Fruit fly (Drosophila melanogaster): ENCODE results near the gene CG42502.

- no peak for TF ChIP-seq BtbVII (GFP tag; optimal IDR thresholded peaks at IDR 0.05)
- no peak for TF ChIP-seq Lhr (GFP tag; optimal IDR thresholded peaks at IDR 0.05)
- TF ChIP-seq unc-4 (GFP tag; IDR thresholded peaks at IDR 0.05; ENCODE audit: partially characterized antibody), result no peak
- TF ChIP-seq CG2875 (GFP tag; optimal IDR thresholded peaks at IDR 0.05), result no peak
- TF ChIP-seq CG4360 (GFP tag; IDR thresholded peaks at IDR 0.05), result no peak
- no peak for TF ChIP-seq gsb-n (tag; optimal IDR thresholded peaks at IDR 0.05)
- TF ChIP-seq HLH4C (GFP tag; IDR thresholded peaks at IDR 0.05; ENCODE audit: partially characterized antibody), result no peak
- no peak for TF ChIP-seq crol (GFP tag; IDR thresholded peaks at IDR 0.05)
- no peak for TF ChIP-seq CG4328 (GFP tag; optimal IDR thresholded peaks at IDR 0.05)
- no peak for TF ChIP-seq ara (GFP tag; IDR thresholded peaks at IDR 0.05)
- no peak for TF ChIP-seq Mes4 (GFP tag; optimal IDR thresholded peaks at IDR 0.05)
- TF ChIP-seq Atf-2 (GFP tag; optimal IDR thresholded peaks at IDR 0.05), result no peak
- no peak for TF ChIP-seq CG3838 (GFP tag; optimal IDR thresholded peaks at IDR 0.05)
Observed at dm6 chr2L:18812348-18812747, 1.3 kb upstream of the CG42502 start, which contains the start of the genes CG17325 and CG42305.
